Worm (Caenorhabditis elegans): Measurements from ENCODE around the gene Y16B4A.2.
A peak's percentile ranks its signal among the peaks of the same experiment; 100 is the strongest.

Gene Y16B4A.2

DNA sequence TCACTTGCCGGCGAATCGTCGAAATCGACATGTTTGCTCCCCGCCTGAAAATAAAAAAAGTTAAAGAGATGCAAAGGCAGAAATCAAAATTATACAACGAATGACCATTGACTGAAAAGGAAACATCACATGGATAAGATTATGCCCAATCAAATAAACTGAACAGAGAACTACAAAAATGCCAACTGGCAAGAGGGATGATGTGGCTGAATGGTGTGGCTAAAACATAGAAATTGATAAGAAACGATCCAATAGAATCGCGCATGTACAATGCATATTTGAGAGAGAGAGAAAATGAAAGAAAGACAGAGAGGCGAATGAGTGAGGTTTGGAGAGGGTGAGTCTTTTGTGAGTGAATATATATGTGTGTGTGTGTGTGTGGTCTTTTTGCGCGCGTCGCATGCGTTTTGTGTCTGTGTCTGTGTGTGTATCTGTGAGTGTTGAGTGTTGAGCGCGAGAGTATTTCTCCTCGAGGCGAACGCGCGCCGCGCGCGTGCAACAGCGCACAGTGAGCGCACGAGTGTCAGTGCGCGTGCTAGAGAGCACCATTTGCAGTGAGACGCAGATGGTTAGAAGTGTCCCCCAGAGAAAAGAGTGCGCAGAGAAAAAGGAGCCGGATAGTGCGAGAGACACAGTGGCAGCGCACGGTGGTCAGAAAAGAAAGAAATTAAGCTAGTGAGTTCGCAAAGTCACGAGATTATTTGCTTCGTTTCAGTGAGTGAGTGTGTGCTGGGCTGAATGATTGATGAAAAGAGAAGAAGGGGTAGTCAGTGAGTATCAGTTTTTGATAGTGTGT, 47.0 kb upstream of the Y16B4A.2 start, which contains the start of gene epn-1 (continued):
- TF ChIP-seq dpl-1 (GFP tag; optimal IDR thresholded peaks at IDR 0.05) (peak; percentile 73), aha-1 (tag) (peak; percentile 100), lin-1 (GFP tag; IDR thresholded peaks at IDR 0.05) (peak; percentile 96), ama-1 (optimal IDR thresholded peaks at IDR 0.05) (peak; percentile 18), hlh-30 (tag; optimal IDR thresholded peaks at IDR 0.05; ENCODE audit: insufficient read depth) (peak; percentile 100), hlh-11 (tag; optimal IDR thresholded peaks at IDR 0.05) (peak; percentile 100), F26F4.8 (GFP tag; conservative IDR thresholded peaks at IDR 0.05) (no peak), php-3 (GFP tag; IDR thresholded peaks at IDR 0.05) (peak; percentile 92)

DNA sequence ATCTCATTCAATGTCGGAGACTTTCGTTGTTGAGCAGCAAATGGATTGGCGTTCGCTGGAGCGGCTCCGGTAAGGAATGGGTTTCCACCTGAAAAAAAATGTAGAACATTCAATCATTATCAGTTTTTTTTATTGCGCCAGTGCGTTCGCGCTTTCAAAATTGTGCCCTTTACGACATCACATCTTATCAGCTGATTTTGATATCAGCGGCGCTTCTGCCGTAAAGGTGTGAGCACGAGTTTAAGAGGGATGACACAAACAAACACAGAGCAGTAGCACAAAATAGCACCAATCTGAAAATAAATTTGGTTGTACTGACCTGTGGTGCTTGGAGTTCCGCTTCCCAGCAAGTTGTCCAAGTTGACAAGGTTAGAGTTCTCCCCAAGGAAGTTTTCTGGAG, 45.1 kb upstream of the Y16B4A.2 start:
- TF ChIP-seq daf-8 (GFP tag; IDR thresholded peaks at IDR 0.05): no peak
- no peak for TF ChIP-seq aly-2 (tag; optimal IDR thresholded peaks at IDR 0.05)
- peak in 1 of 2 experiments; percentile 45 for TF ChIP-seq mdl-1 (tag; optimal IDR thresholded peaks at IDR 0.05)
- TF ChIP-seq unc-62 (GFP tag; optimal IDR thresholded peaks at IDR 0.05 in 1 of 2): no peak
- no peak for TF ChIP-seq unc-62 (tag; optimal IDR thresholded peaks at IDR 0.05)
- no peak for TF ChIP-seq egl-27 (tag; optimal IDR thresholded peaks at IDR 0.05)
- TF ChIP-seq pqm-1 (tag; optimal IDR thresholded peaks at IDR 0.05): peak; percentile 89
- TF ChIP-seq Y75B8A.6 (GFP tag; IDR thresholded peaks at IDR 0.05): no peak
- peak; percentile 83 for TF ChIP-seq nhr-28 (tag; optimal IDR thresholded peaks at IDR 0.05)
- TF ChIP-seq nhr-102 (tag; optimal IDR thresholded peaks at IDR 0.05): no peak
- TF ChIP-seq snpc-4 (tag; optimal IDR thresholded peaks at IDR 0.05): no peak
- TF ChIP-seq F10B5.3 (tag; optimal IDR thresholded peaks at IDR 0.05): no peak
- no peak for TF ChIP-seq D1046.2 (GFP tag; IDR thresholded peaks at IDR 0.05)
- no peak for TF ChIP-seq hif-1 (tag; optimal IDR thresholded peaks at IDR 0.05)
- TF ChIP-seq zip-11 (GFP tag; IDR thresholded peaks at IDR 0.05): no peak
- no peak for TF ChIP-seq ceh-28 (tag; optimal IDR thresholded peaks at IDR 0.05)
- no peak for TF ChIP-seq spr-1 (tag; optimal IDR thresholded peaks at IDR 0.05)
- TF ChIP-seq ceh-62 (tag; optimal IDR thresholded peaks at IDR 0.05): no peak
- TF ChIP-seq nhr-76 (tag; optimal IDR thresholded peaks at IDR 0.05): no peak
- TF ChIP-seq hlh-11 (tag; optimal IDR thresholded peaks at IDR 0.05): peak; percentile 81
- peak; percentile 60 for TF ChIP-seq nhr-77 (tag; optimal IDR thresholded peaks at IDR 0.05)
- TF ChIP-seq T26A8.4 (GFP tag; IDR thresholded peaks at IDR 0.05): no peak
- no peak for TF ChIP-seq ZK337.2 (GFP tag; IDR thresholded peaks at IDR 0.05)
- TF ChIP-seq zag-1 (tag; optimal IDR thresholded peaks at IDR 0.05): no peak
- TF ChIP-seq gei-8 (GFP tag; optimal IDR thresholded peaks at IDR 0.05): no peak
- no peak for TF ChIP-seq vab-7 (GFP tag; IDR thresholded peaks at IDR 0.05)
- TF ChIP-seq duxl-1 (tag; optimal IDR thresholded peaks at IDR 0.05; ENCODE audit: poor library complexity): no peak
- TF ChIP-seq set-16 (GFP tag; IDR thresholded peaks at IDR 0.05): no peak
- TF ChIP-seq nhr-111 (GFP tag; optimal IDR thresholded peaks at IDR 0.05): no peak
- no peak for TF ChIP-seq unc-130 (GFP tag; optimal IDR thresholded peaks at IDR 0.05)
- TF ChIP-seq nhr-41 (GFP tag; IDR thresholded peaks at IDR 0.05): no peak
- peak; percentile 67 for TF ChIP-seq dve-1 (tag; optimal IDR thresholded peaks at IDR 0.05; ENCODE audit: insufficient read depth)
- no peak for TF ChIP-seq snpc-1.2 (GFP tag; IDR thresholded peaks at IDR 0.05)
- TF ChIP-seq lim-7 (GFP tag; IDR thresholded peaks at IDR 0.05): no peak
- TF ChIP-seq ztf-7 (tag; optimal IDR thresholded peaks at IDR 0.05): no peak
- TF ChIP-seq skn-1 (tag; optimal IDR thresholded peaks at IDR 0.05): no peak
- TF ChIP-seq dmd-8 (GFP tag; IDR thresholded peaks at IDR 0.05): no peak
- no peak for TF ChIP-seq cey-2 (tag; optimal IDR thresholded peaks at IDR 0.05; ENCODE audit: borderline replicate concordance, insufficient read depth)
- no peak for TF ChIP-seq nhr-42 (GFP tag; IDR thresholded peaks at IDR 0.05)
- no peak for TF ChIP-seq dpl-1 (GFP tag; optimal IDR thresholded peaks at IDR 0.05)
- no peak for TF ChIP-seq ZK546.5 (tag; optimal IDR thresholded peaks at IDR 0.05)
- TF ChIP-seq dmd-9 (GFP tag; IDR thresholded peaks at IDR 0.05): no peak
- TF ChIP-seq saeg-2 (GFP tag; IDR thresholded peaks at IDR 0.05): no peak
- TF ChIP-seq hlh-30 (tag; optimal IDR thresholded peaks at IDR 0.05; ENCODE audit: insufficient read depth): peak; percentile 73
